Worm (Caenorhabditis elegans) whole organism, mixed stage, embryonic: ENCODE data around the gene sdz-27.

ENCODE experiments used
- elt-1 ChIP-seq: sonication (generic microtip); optimal IDR thresholded peaks from 2 replicates; lab custom pipeline; 2017; ENCODE audit warnings: missing genetic modification characterization, mild to moderate bottlenecking, missing compliant biosample characterization, antibody characterized with exemption, moderate library complexity, borderline replicate concordance; ENCODE audit not compliant: insufficient read depth
- hlh-1 ChIP-seq: fragments of 150-350 bp; optimal IDR thresholded peaks from 2 replicates; lab custom pipeline; 2014; ENCODE audit warnings: missing biosample characterization, missing genetic modification reagents, missing genetic modification characterization
- mep-1 ChIP-seq: fragments of 150-350 bp; optimal IDR thresholded peaks from 2 replicates; lab custom pipeline; 2017; ENCODE audit warnings: missing biosample characterization, missing genetic modification reagents, missing genetic modification characterization, inconsistent platforms
- mls-2 ChIP-seq: sonication (generic microtip); optimal IDR thresholded peaks from 2 replicates; lab custom pipeline; 2016; ENCODE audit warnings: mild to moderate bottlenecking, missing genetic modification characterization, moderate library complexity, missing compliant biosample characterization
- nhr-2 ChIP-seq: fragments of 150-350 bp; optimal IDR thresholded peaks from 2 replicates; lab custom pipeline; 2014; ENCODE audit warnings: missing biosample characterization, missing genetic modification characterization
- nhr-237 ChIP-seq: fragments of 150-350 bp; optimal IDR thresholded peaks from 2 replicates; lab custom pipeline; 2014; ENCODE audit warnings: missing biosample characterization, missing genetic modification characterization
- pha-4 ChIP-seq: fragments of 150-350 bp; optimal IDR thresholded peaks from 2 replicates; lab custom pipeline; 2018; ENCODE audit warnings: missing biosample characterization, missing genetic modification reagents, missing genetic modification characterization
- unc-39 ChIP-seq: fragments of 150-350 bp; optimal IDR thresholded peaks from 2 replicates; lab custom pipeline; 2014; ENCODE audit warnings: missing biosample characterization, missing genetic modification characterization
- unc-62 ChIP-seq: fragments of 150-350 bp; optimal IDR thresholded peaks from 2 replicates; lab custom pipeline; 2014; ENCODE audit warnings: missing biosample characterization, missing genetic modification reagents, missing genetic modification characterization
- ztf-11 ChIP-seq: fragments of 150-350 bp; optimal IDR thresholded peaks from 2 replicates; lab custom pipeline; 2014; ENCODE audit warnings: missing biosample characterization, missing genetic modification characterization

DNA sequence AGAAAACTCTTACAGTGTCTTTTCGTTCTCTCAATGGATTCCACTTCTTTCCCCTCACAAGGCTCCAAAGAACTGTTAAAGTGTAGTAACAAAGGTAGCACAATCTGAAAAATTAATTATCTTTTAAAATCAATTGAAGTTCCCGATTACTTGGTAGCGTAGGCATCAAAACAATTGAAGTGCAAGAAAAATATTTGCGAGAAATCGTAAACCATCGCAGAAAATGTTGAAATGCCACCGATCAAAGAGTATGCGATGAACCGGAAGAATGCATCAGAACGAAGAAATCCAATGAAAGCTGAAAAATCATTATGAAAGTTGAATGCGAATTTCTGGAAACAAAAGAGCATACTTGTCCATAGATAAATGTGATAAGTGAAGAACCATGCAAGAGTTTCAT lies 40.3 kb upstream of the sdz-27 start:
- no peak for TF ChIP-seq mls-2 (tag; lab: Kevin White, UChicago)
- no peak for TF ChIP-seq mep-1 (tag; lab: Kevin White, UChicago)
- TF ChIP-seq ztf-11 (tag; lab: Kevin White, UChicago): no peak
- TF ChIP-seq nhr-2 (tag; lab: Kevin White, UChicago): no peak
- no peak for TF ChIP-seq unc-62
- TF ChIP-seq pha-4 (tag; lab: Kevin White, UChicago): no peak
- no peak for TF ChIP-seq nhr-237 (tag; lab: Kevin White, UChicago)
- TF ChIP-seq elt-1 (tag; lab: Kevin White, UChicago): no peak
- no peak for TF ChIP-seq hlh-1
- TF ChIP-seq unc-39 (tag; lab: Kevin White, UChicago): no peak
